Fruit fly (Drosophila melanogaster) whole organism, prepupa: ENCODE data around the gene CDK2AP1.
"Not testable (repeated sequence)": the region's sequence is repeated elsewhere in the genome, so short reads cannot be mapped to it uniquely, and the experiment has no call there.

Experiments
- CG10669 ChIP-seq: fragments of 200-800 bp; sonication (Bioruptor generic); optimal IDR thresholded peaks from 3 replicates; lab custom pipeline; 2018; ENCODE audit warnings: missing biosample characterization, mild to moderate bottlenecking, missing genetic modification characterization, moderate library complexity
- CG16779 ChIP-seq: fragments of 200-800 bp; sonication (Bioruptor generic); optimal IDR thresholded peaks from 3 replicates; lab custom pipeline; 2017; ENCODE audit warnings: missing biosample characterization, mild to moderate bottlenecking, missing genetic modification characterization
- CG3032 ChIP-seq: fragments of 200-800 bp; optimal IDR thresholded peaks from 2 replicates; lab custom pipeline; 2019; ENCODE audit warnings: missing biosample characterization, mild to moderate bottlenecking, missing genetic modification characterization, moderate library complexity
- CG6854 ChIP-seq: fragments of 200-800 bp; sonication (Bioruptor generic); optimal IDR thresholded peaks from 2 replicates; lab custom pipeline; 2017; ENCODE audit warnings: missing biosample characterization, mild to moderate bottlenecking, missing genetic modification characterization
- CG9139 ChIP-seq: fragments of 200-800 bp; sonication (Bioruptor generic); optimal IDR thresholded peaks from 3 replicates; lab custom pipeline; 2017; ENCODE audit warnings: missing biosample characterization, mild to moderate bottlenecking, missing genetic modification characterization
- Ets21C ChIP-seq: fragments of 200-800 bp; sonication (Bioruptor generic); optimal IDR thresholded peaks from 3 replicates; lab custom pipeline; 2016; ENCODE audit warnings: missing biosample characterization, missing genetic modification characterization
- Ets96B ChIP-seq: fragments of 200-800 bp; optimal IDR thresholded peaks from 2 replicates; lab custom pipeline; 2019; ENCODE audit warnings: missing biosample characterization, mild to moderate bottlenecking, missing genetic modification characterization, moderate library complexity
- Hr39 ChIP-seq: fragments of 200-800 bp; sonication (Bioruptor generic); optimal IDR thresholded peaks from 2 replicates; lab custom pipeline; 2016; ENCODE audit warnings: missing biosample characterization, missing genetic modification characterization
- OdsH ChIP-seq: fragments of 200-800 bp; sonication (Bioruptor generic); optimal IDR thresholded peaks from 3 replicates; lab custom pipeline; 2016; ENCODE audit warnings: missing biosample characterization, missing genetic modification characterization
- Smox ChIP-seq: fragments of 200-800 bp; sonication (Bioruptor generic); optimal IDR thresholded peaks from 3 replicates; lab custom pipeline; 2016; ENCODE audit warnings: missing biosample characterization, missing genetic modification characterization
- Sox102F ChIP-seq: fragments of 200-800 bp; sonication (Bioruptor generic); optimal IDR thresholded peaks from 2 replicates; lab custom pipeline; 2016; ENCODE audit warnings: missing biosample characterization, mild to moderate bottlenecking, missing genetic modification characterization
- Sox15 ChIP-seq: fragments of 200-800 bp; sonication (Bioruptor generic); optimal IDR thresholded peaks from 3 replicates; lab custom pipeline; 2016; ENCODE audit warnings: missing biosample characterization, missing genetic modification characterization
- eg ChIP-seq: fragments of 200-800 bp; sonication (Bioruptor generic); IDR thresholded peaks from 3 replicates; pipeline ENCODE4 v1.3.6; 2022; ENCODE audit warnings: missing biosample characterization, missing genetic modification characterization
- ss ChIP-seq, 2 experiments: fragments of 200-800 bp; sonication (Bioruptor generic); optimal IDR thresholded peaks; 2 replicates in 1 of 2; 3 replicates in 1 of 2; lab custom pipeline; 2017 to 2018; ENCODE audit warnings: mild to moderate bottlenecking in 2 of 2, missing biosample characterization in 2 of 2, missing genetic modification characterization in 2 of 2, moderate library complexity in 1 of 2

DNA sequence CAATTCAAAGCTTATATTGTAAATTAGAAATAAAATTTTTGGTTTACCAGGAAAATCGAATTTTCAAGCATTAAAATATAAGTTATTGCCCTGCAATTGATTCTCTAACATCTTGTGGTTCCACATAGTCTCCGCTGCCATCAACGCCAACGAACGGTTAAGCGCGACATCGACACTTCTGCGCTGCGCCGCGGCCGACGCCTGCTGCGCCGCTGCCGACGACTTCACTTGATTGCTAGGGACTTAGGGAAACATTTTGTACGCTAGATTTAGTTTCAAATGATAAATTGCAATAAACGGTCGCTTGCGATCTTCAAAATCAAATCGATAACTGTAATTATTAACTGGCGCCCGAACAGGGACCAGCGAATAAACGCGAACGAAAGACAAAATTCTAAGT lies 41.7 kb upstream of the CDK2AP1 start, which contains the start of gene CG42249:
- not testable (repeated sequence) for TF ChIP-seq Sox15 (GFP tag; lab: Kevin White, UChicago); CG16779; Smox (GFP tag; lab: Kevin White, UChicago); Ets96B (tag; lab: Kevin White, UChicago); eg (GFP tag; lab: Robert Waterston, UW); CG9139 (GFP tag; lab: Kevin White, UChicago); Ets21C; ss (GFP tag; optimal IDR thresholded peaks at IDR 0.05; lab: Kevin White, UChicago); OdsH (GFP tag; lab: Kevin White, UChicago); CG3032; CG10669 (GFP tag; lab: Kevin White, UChicago); CG6854; Hr39 (GFP tag; lab: Kevin White, UChicago); Sox102F (GFP tag; lab: Kevin White, UChicago)
